Fruit fly (Drosophila melanogaster): ENCODE data around the gene dls.

Gene dls

DNA sequence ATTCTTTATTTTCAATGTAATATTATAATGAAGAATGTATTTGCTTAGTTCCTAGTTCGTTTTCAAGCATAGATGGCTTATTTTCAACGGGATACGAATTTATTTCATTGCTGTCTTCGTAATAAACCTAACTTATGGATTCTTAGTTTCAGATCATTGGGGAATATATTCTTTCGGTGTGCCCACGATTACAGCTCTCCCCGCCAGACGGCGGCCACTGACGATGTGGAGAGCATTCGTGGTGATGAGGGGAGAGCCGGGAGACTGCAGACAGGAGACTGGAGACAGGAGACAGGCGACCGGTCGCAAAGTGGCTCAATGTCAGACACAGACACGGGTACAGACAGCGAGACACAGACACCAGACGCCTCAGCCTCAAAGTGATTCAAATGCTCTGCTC, 23.8 kb upstream of the dls start (continued):
- peak; percentile 22 for TF ChIP-seq Blimp-1 (GFP tag; optimal IDR thresholded peaks at IDR 0.05)
- no peak for TF ChIP-seq Gug (GFP tag; IDR thresholded peaks at IDR 0.05)
- peak; percentile 15 for TF ChIP-seq svp (GFP tag)
- TF ChIP-seq CG11762 (GFP tag; optimal IDR thresholded peaks at IDR 0.05; ENCODE audit: insufficient read depth), result no peak
- TF ChIP-seq CG10669 (GFP tag; optimal IDR thresholded peaks at IDR 0.05), result peak; percentile 43
- TF ChIP-seq dac (GFP tag; optimal IDR thresholded peaks at IDR 0.05), result no peak
- no peak for TF ChIP-seq Hr4 (GFP tag; optimal IDR thresholded peaks at IDR 0.05)
- peak; percentile 6 for TF ChIP-seq Ets96B (tag; optimal IDR thresholded peaks at IDR 0.05)
- no peak for TF ChIP-seq cyc (GFP tag; optimal IDR thresholded peaks at IDR 0.05)
- peak; percentile 79 for TF ChIP-seq Eip78C (GFP tag)
- TF ChIP-seq Hr38 (GFP tag; optimal IDR thresholded peaks at IDR 0.05), result no peak
- TF ChIP-seq Eip93F (GFP tag; optimal IDR thresholded peaks at IDR 0.05), result no peak

DNA sequence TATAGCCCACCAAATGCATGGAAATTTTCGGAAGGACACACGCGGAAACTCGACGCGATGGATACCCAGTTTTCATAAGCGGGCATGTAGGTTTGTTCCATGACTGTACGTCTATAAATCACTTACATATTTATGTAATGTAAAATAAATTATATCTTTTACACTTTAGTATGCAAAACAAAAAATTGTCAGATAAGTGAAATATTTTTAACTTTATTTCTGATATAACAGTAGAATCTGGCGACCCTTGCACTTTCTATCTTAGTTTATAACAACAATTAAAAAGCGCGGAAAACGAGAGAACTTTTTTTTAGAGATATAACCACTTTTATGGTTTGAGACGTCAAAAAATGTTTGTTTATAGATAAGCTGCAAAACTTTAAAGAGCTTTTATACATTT, 23.4 kb upstream of the dls start:
- TF ChIP-seq net (GFP tag; optimal IDR thresholded peaks at IDR 0.05) (no peak), acj6 (GFP tag; optimal IDR thresholded peaks at IDR 0.05) (no peak), CG11294 (GFP tag; IDR thresholded peaks at IDR 0.05) (no peak), dsx (GFP tag; optimal IDR thresholded peaks at IDR 0.05; ENCODE audit: poor library complexity, severe bottlenecking) (no peak), vri (GFP tag; optimal IDR thresholded peaks at IDR 0.05) (no peak), fd85E (GFP tag; optimal IDR thresholded peaks at IDR 0.05) (no peak), topi (GFP tag; optimal IDR thresholded peaks at IDR 0.05) (no peak), Hr39 (GFP tag; optimal IDR thresholded peaks at IDR 0.05) (no peak), spab (GFP tag; optimal IDR thresholded peaks at IDR 0.05) (no peak), lz (GFP tag; optimal IDR thresholded peaks at IDR 0.05) (no peak), CG9139 (GFP tag; optimal IDR thresholded peaks at IDR 0.05) (no peak)

DNA sequence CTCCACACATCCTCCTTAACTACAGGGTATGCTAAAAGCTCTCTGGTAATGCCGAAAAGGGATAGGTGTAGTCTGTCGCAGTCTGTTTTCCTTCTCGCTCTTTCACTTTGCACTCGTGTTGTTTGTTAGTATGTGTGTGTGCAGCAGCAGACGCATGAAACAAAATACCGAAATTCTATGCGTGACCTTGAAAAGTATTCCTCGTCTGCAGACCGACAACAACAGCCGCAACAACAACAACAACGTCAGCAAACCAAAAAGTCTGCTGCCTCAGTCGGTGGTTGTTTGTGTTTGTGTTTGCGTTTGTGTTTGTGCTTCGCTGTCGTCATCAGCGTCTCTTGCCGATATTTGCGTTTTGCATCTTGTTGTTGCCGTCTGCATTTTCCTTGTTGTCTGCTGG, 22.7 kb upstream of the dls start:
- TF ChIP-seq Sox15 (GFP tag; optimal IDR thresholded peaks at IDR 0.05) (no peak), CG6854 (GFP tag; optimal IDR thresholded peaks at IDR 0.05) (peak; percentile 19), ss (GFP tag; optimal IDR thresholded peaks at IDR 0.05) (peak; percentile 26 to 50), CG6163 (GFP tag; IDR thresholded peaks at IDR 0.05) (peak; percentile 56), fkh (GFP tag; optimal IDR thresholded peaks at IDR 0.05) (peak; percentile 55), Hr39 (GFP tag; optimal IDR thresholded peaks at IDR 0.05) (peak; percentile 29), svp (GFP tag) (peak; percentile 76), achi (GFP tag; optimal IDR thresholded peaks at IDR 0.05) (no peak), dsx (GFP tag; optimal IDR thresholded peaks at IDR 0.05; ENCODE audit: poor library complexity, severe bottlenecking) (peak; percentile 62)

DNA sequence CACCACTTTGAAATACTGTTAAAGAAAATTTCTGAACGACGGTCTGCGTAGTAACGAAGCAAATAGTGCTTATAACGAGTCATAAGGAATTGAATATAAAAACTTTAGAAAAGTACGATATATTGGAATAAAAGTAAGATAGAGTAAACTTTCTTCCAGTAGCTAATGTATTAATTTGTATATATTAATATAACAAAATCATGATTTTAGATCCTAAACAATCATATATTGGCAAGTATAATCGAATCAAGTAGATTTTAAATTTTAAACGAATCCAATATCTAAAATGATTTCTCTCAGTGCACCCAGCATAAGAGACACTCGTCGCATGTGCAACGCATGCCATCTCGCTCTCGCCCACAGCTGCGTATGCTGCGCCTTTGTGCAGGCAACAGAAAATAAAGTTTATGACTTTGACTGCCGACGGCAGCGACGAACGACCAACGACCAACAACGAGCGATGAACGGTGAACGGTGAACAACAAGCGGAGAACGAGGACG, 19.7 kb upstream of the dls start:
- TF ChIP-seq salr (GFP tag; optimal IDR thresholded peaks at IDR 0.05), result peak; percentile 15 to 65
- TF ChIP-seq CG31627 (GFP tag; optimal IDR thresholded peaks at IDR 0.05), result peak; percentile 45
- TF ChIP-seq Hr39 (GFP tag; optimal IDR thresholded peaks at IDR 0.05), result peak; percentile 39
- TF ChIP-seq fd85E (GFP tag; optimal IDR thresholded peaks at IDR 0.05), result no peak
- peak; percentile 84 for TF ChIP-seq CG7368 (GFP tag; optimal IDR thresholded peaks at IDR 0.05)
- peak; percentile 56 for TF ChIP-seq lz (GFP tag; optimal IDR thresholded peaks at IDR 0.05)
- peak; percentile 72 for TF ChIP-seq OdsH (GFP tag; optimal IDR thresholded peaks at IDR 0.05)
- TF ChIP-seq Sox15 (GFP tag; optimal IDR thresholded peaks at IDR 0.05), result peak; percentile 28
- no peak; the same call in 1 of the 2 replicates for TF ChIP-seq CG11294 (GFP tag; IDR thresholded peaks at IDR 0.05)
- TF ChIP-seq CG8319 (GFP tag; optimal IDR thresholded peaks at IDR 0.05), result peak; percentile 86
- peak; percentile 42 for TF ChIP-seq fd59A (GFP tag; optimal IDR thresholded peaks at IDR 0.05)
- TF ChIP-seq ss (GFP tag; optimal IDR thresholded peaks at IDR 0.05), result peak; percentile 86 to 87
- TF ChIP-seq dac (GFP tag; optimal IDR thresholded peaks at IDR 0.05), result no peak
- TF ChIP-seq eg (GFP tag; IDR thresholded peaks at IDR 0.05), result peak; percentile 76
- peak; percentile 68 for TF ChIP-seq CG10631 (GFP tag; optimal IDR thresholded peaks at IDR 0.05)
- TF ChIP-seq fkh (GFP tag; optimal IDR thresholded peaks at IDR 0.05), result no peak
- peak; percentile 28 for TF ChIP-seq Lpt (GFP tag; optimal IDR thresholded peaks at IDR 0.05)
- TF ChIP-seq dsx (GFP tag; optimal IDR thresholded peaks at IDR 0.05; ENCODE audit: poor library complexity, severe bottlenecking), result peak; percentile 70
- peak; percentile 53 for TF ChIP-seq Sox102F (GFP tag; optimal IDR thresholded peaks at IDR 0.05)
- TF ChIP-seq Eip75B (GFP tag; optimal IDR thresholded peaks at IDR 0.05), result peak; percentile 51
- TF ChIP-seq CG3919 (GFP tag; optimal IDR thresholded peaks at IDR 0.05), result peak; percentile 68
- TF ChIP-seq CG15336 (GFP tag; IDR thresholded peaks at IDR 0.05), result peak; percentile 75
- TF ChIP-seq Eip78C (GFP tag), result peak; percentile 97
- peak; percentile 53 for TF ChIP-seq net (GFP tag; optimal IDR thresholded peaks at IDR 0.05)
- peak; percentile 50 for TF ChIP-seq Sox14 (GFP tag; optimal IDR thresholded peaks at IDR 0.05)
- peak; percentile 57 for TF ChIP-seq Gug (GFP tag; IDR thresholded peaks at IDR 0.05)
- no peak for TF ChIP-seq Ets21C (GFP tag; optimal IDR thresholded peaks at IDR 0.05)
- TF ChIP-seq CG10669 (GFP tag; optimal IDR thresholded peaks at IDR 0.05), result peak; percentile 83
- peak; percentile 52 for TF ChIP-seq Smox (GFP tag; optimal IDR thresholded peaks at IDR 0.05)
